Worm (Caenorhabditis elegans): Measurements from ENCODE around the gene C14B1.3.

- TF ChIP-seq ama-1 (optimal IDR thresholded peaks at IDR 0.05) (no peak), nfya-1 (tag; optimal IDR thresholded peaks at IDR 0.05) (no peak), pha-2 (tag; optimal IDR thresholded peaks at IDR 0.05) (no peak), pag-3 (tag; optimal IDR thresholded peaks at IDR 0.05; ENCODE audit: borderline replicate concordance) (no peak), ceh-19 (GFP tag; optimal IDR thresholded peaks at IDR 0.05) (no peak), K02D7.2 (tag; optimal IDR thresholded peaks at IDR 0.05) (no peak)
Measured at ce11 chrIII:3726443-3726842, 23.1 kb downstream of the C14B1.3 start, which contains the start of gene gldi-5.
